Worm (Caenorhabditis elegans): Measurements from ENCODE around the gene srx-47.

The srx-47 gene

ce11 chrV:9329245-9329979, 20.4 kb upstream of the srx-47 start:
- TF ChIP-seq alr-1 (tag; optimal IDR thresholded peaks at IDR 0.05), result no peak
- TF ChIP-seq lin-13 (GFP tag; optimal IDR thresholded peaks at IDR 0.05), result no peak
- TF ChIP-seq F13H6.1 (tag; optimal IDR thresholded peaks at IDR 0.05), result no peak
- no peak for TF ChIP-seq snpc-4 (tag; optimal IDR thresholded peaks at IDR 0.05)
- TF ChIP-seq mdl-1 (tag; optimal IDR thresholded peaks at IDR 0.05), result no peak
- no peak for TF ChIP-seq sma-3 (GFP tag; optimal IDR thresholded peaks at IDR 0.05)
- no peak for TF ChIP-seq ztf-1 (GFP tag; conservative IDR thresholded peaks at IDR 0.05)
- no peak for TF ChIP-seq elt-1 (tag; optimal IDR thresholded peaks at IDR 0.05)
- no peak for TF ChIP-seq aly-2 (tag; optimal IDR thresholded peaks at IDR 0.05)
- no peak for TF ChIP-seq fos-1 (tag; optimal IDR thresholded peaks at IDR 0.05)
- no peak for TF ChIP-seq dmd-4 (tag; optimal IDR thresholded peaks at IDR 0.05)
- TF ChIP-seq peb-1 (tag; optimal IDR thresholded peaks at IDR 0.05), result no peak

- no peak for TF ChIP-seq elt-1 (tag; optimal IDR thresholded peaks at IDR 0.05)
- TF ChIP-seq peb-1 (tag; optimal IDR thresholded peaks at IDR 0.05), result no peak
- TF ChIP-seq unc-55 (GFP tag; optimal IDR thresholded peaks at IDR 0.05), result no peak
- no peak for TF ChIP-seq ceh-16 (tag; optimal IDR thresholded peaks at IDR 0.05)
- peak; percentile 48 for TF ChIP-seq F13H6.1 (tag; optimal IDR thresholded peaks at IDR 0.05)
- TF ChIP-seq mab-5 (tag; optimal IDR thresholded peaks at IDR 0.05), result no peak
- no peak for TF ChIP-seq nhr-11 (tag; optimal IDR thresholded peaks at IDR 0.05)
- no peak for TF ChIP-seq ztf-11 (tag; optimal IDR thresholded peaks at IDR 0.05)
- no peak for TF ChIP-seq Y55F3AM.14 (GFP tag; optimal IDR thresholded peaks at IDR 0.05)
- TF ChIP-seq nhr-129 (tag; optimal IDR thresholded peaks at IDR 0.05), result peak; percentile 7
- TF ChIP-seq lin-13 (GFP tag; optimal IDR thresholded peaks at IDR 0.05), result no peak
- TF ChIP-seq nhr-77 (tag; optimal IDR thresholded peaks at IDR 0.05), result no peak
- TF ChIP-seq nhr-21 (tag; optimal IDR thresholded peaks at IDR 0.05), result no peak
- no peak for TF ChIP-seq nhr-237 (tag; optimal IDR thresholded peaks at IDR 0.05)
These were observed 17.0 kb upstream of the srx-47 start for ce11 chrV:9332611-9333315.

ce11 chrV:9333316-9334048, 16.3 kb upstream of the srx-47 start, which contains the start of gene acl-14:
TSS of gene acl-14 (minus strand) at chrV:9333631.
- TF ChIP-seq gmeb-1 (tag; optimal IDR thresholded peaks at IDR 0.05), result peak; percentile 31
- TF ChIP-seq unc-55 (GFP tag; optimal IDR thresholded peaks at IDR 0.05), result peak; percentile 8
- no peak for TF ChIP-seq snpc-4 (tag; optimal IDR thresholded peaks at IDR 0.05)
- peak; percentile 59 for TF ChIP-seq nhr-25 (tag; optimal IDR thresholded peaks at IDR 0.05)
- TF ChIP-seq sma-3 (GFP tag; optimal IDR thresholded peaks at IDR 0.05), result no peak
- peak; percentile 18 for TF ChIP-seq sma-9 (GFP tag; optimal IDR thresholded peaks at IDR 0.05)
- TF ChIP-seq sma-9 (tag; optimal IDR thresholded peaks at IDR 0.05), result no peak
- TF ChIP-seq nhr-6 (tag; optimal IDR thresholded peaks at IDR 0.05), result no peak

- peak; percentile 37 for TF ChIP-seq C34F6.9 (tag; optimal IDR thresholded peaks at IDR 0.05)
- TF ChIP-seq unc-39 (tag; optimal IDR thresholded peaks at IDR 0.05), result no peak
These were observed 15.6 kb upstream of the srx-47 start, which contains the start of gene ucp-4 for ce11 chrV:9334216-9334615. TSS of gene ucp-4 (plus strand) at chrV:9334298.

ce11 chrV:9336462-9336861, 13.3 kb upstream of the srx-47 start, which contains the start of gene coq-6:
TSS of gene coq-6 (plus strand) at chrV:9336762.
- no peak for TF ChIP-seq sma-9 (GFP tag; optimal IDR thresholded peaks at IDR 0.05)
- no peak for TF ChIP-seq sma-9 (tag; optimal IDR thresholded peaks at IDR 0.05)
- TF ChIP-seq R02D3.7 (tag; optimal IDR thresholded peaks at IDR 0.05), result no peak
- TF ChIP-seq Y55F3AM.14 (GFP tag; optimal IDR thresholded peaks at IDR 0.05), result no peak
- TF ChIP-seq ztf-11 (tag; optimal IDR thresholded peaks at IDR 0.05), result no peak
- no peak for TF ChIP-seq nhr-6 (tag; optimal IDR thresholded peaks at IDR 0.05)
- no peak for TF ChIP-seq ztf-4 (tag; optimal IDR thresholded peaks at IDR 0.05)
- no peak for TF ChIP-seq sem-4 (tag; optimal IDR thresholded peaks at IDR 0.05)
- TF ChIP-seq ZK546.5 (tag; optimal IDR thresholded peaks at IDR 0.05), result no peak
- TF ChIP-seq elt-3 (tag; optimal IDR thresholded peaks at IDR 0.05), result no peak
- TF ChIP-seq fos-1 (tag; optimal IDR thresholded peaks at IDR 0.05), result no peak
- no peak for TF ChIP-seq skn-1 (tag; optimal IDR thresholded peaks at IDR 0.05)
- TF ChIP-seq alr-1 (tag; optimal IDR thresholded peaks at IDR 0.05), result no peak
- no peak for TF ChIP-seq snpc-4 (tag; optimal IDR thresholded peaks at IDR 0.05)
- no peak for TF ChIP-seq dmd-4 (tag; optimal IDR thresholded peaks at IDR 0.05)

All from whole organism, L2 larva.